Worm (Caenorhabditis elegans) whole organism, late embryonic: ENCODE measurements around the gene C29E4.11.

Source experiments
- C38D4.7 ChIP-seq: fragments of 200-800 bp; sonication (Bioruptor generic); optimal IDR thresholded peaks from 2 replicates; lab custom pipeline; 2018; ENCODE audit warnings: mild to moderate bottlenecking, missing genetic modification characterization, moderate library complexity, missing compliant biosample characterization
- K02D7.2 ChIP-seq: sonication (generic microtip); optimal IDR thresholded peaks from 2 replicates; lab custom pipeline; 2017; ENCODE audit warnings: mild to moderate bottlenecking, missing genetic modification characterization, missing compliant biosample characterization
- K09A11.1 ChIP-seq: sonication (generic microtip); optimal IDR thresholded peaks from 2 replicates; lab custom pipeline; 2017; ENCODE audit warnings: antibody characterized with exemption, mild to moderate bottlenecking, missing genetic modification characterization, missing compliant biosample characterization; ENCODE audit not compliant: insufficient read depth
- Y22D7AL.16 ChIP-seq: sonication (generic microtip); optimal IDR thresholded peaks from 2 replicates; lab custom pipeline; 2016; ENCODE audit warnings: missing genetic modification characterization, missing compliant biosample characterization
- ahr-1 ChIP-seq: sonication (generic microtip); optimal IDR thresholded peaks from 2 replicates; lab custom pipeline; 2016; ENCODE audit warnings: missing genetic modification characterization, missing compliant biosample characterization
- ceh-14 ChIP-seq: sonication (generic microtip); optimal IDR thresholded peaks from 2 replicates; lab custom pipeline; 2016; ENCODE audit warnings: missing genotype, missing genetic modification characterization, missing compliant biosample characterization
- ceh-2 ChIP-seq: sonication (generic microtip); optimal IDR thresholded peaks from 2 replicates; lab custom pipeline; 2016; ENCODE audit warnings: missing genotype, missing genetic modification characterization, missing compliant biosample characterization
- ceh-24 ChIP-seq: sonication (generic microtip); optimal IDR thresholded peaks from 2 replicates; lab custom pipeline; 2016; ENCODE audit warnings: mild to moderate bottlenecking, missing genetic modification characterization, missing compliant biosample characterization
- ceh-48 ChIP-seq: sonication (generic microtip); optimal IDR thresholded peaks from 2 replicates; lab custom pipeline; 2016; ENCODE audit warnings: missing genetic modification characterization, inconsistent platforms, missing compliant biosample characterization
- ceh-6 ChIP-seq: fragments of 200-800 bp; sonication (Bioruptor generic); optimal IDR thresholded peaks from 2 replicates; lab custom pipeline; 2018; ENCODE audit warnings: mild to moderate bottlenecking, missing genetic modification characterization, missing compliant biosample characterization
- dmd-4 ChIP-seq: sonication (generic microtip); optimal IDR thresholded peaks from 2 replicates; lab custom pipeline; 2016; ENCODE audit warnings: borderline replicate concordance, missing genetic modification characterization, missing compliant biosample characterization
- dve-1 ChIP-seq: sonication (generic microtip); optimal IDR thresholded peaks from 2 replicates; lab custom pipeline; 2017; ENCODE audit warnings: antibody characterized with exemption, mild to moderate bottlenecking, missing genetic modification characterization, missing compliant biosample characterization
- elt-2 ChIP-seq: sonication (generic microtip); optimal IDR thresholded peaks from 2 replicates; lab custom pipeline; 2016; ENCODE audit warnings: missing genetic modification reagents, missing genetic modification characterization, missing compliant biosample characterization
- fkh-10 ChIP-seq: fragments of 150-350 bp; optimal IDR thresholded peaks from 2 replicates; lab custom pipeline; 2014; ENCODE audit warnings: missing biosample characterization, missing genetic modification reagents, missing genetic modification characterization
- hlh-15 ChIP-seq: sonication (generic microtip); optimal IDR thresholded peaks from 2 replicates; lab custom pipeline; 2016; ENCODE audit warnings: missing genetic modification characterization, missing compliant biosample characterization
- hlh-6 ChIP-seq: sonication (generic microtip); optimal IDR thresholded peaks from 2 replicates; lab custom pipeline; 2016; ENCODE audit warnings: missing genotype, missing genetic modification characterization, missing compliant biosample characterization
- hlh-8 ChIP-seq: sonication (generic microtip); optimal IDR thresholded peaks from 2 replicates; lab custom pipeline; 2016; ENCODE audit warnings: missing genotype, missing genetic modification characterization, missing compliant biosample characterization
- lin-11 ChIP-seq: fragments of 200-800 bp; sonication (Bioruptor generic); optimal IDR thresholded peaks from 2 replicates; lab custom pipeline; 2018; ENCODE audit warnings: mild to moderate bottlenecking, missing genetic modification characterization, missing compliant biosample characterization
- madf-2 ChIP-seq: sonication (generic microtip); optimal IDR thresholded peaks from 2 replicates; lab custom pipeline; 2017; ENCODE audit warnings: missing genetic modification characterization, missing compliant biosample characterization
- nfya-1 ChIP-seq: sonication (generic microtip); optimal IDR thresholded peaks from 2 replicates; lab custom pipeline; 2017; ENCODE audit warnings: missing genetic modification characterization, mild to moderate bottlenecking, missing compliant biosample characterization, antibody characterized with exemption, moderate library complexity
- pqm-1 ChIP-seq: sonication (generic microtip); optimal IDR thresholded peaks from 2 replicates; lab custom pipeline; 2016; ENCODE audit warnings: missing genetic modification characterization, missing compliant biosample characterization
- pros-1 ChIP-seq: fragments of 150-350 bp; optimal IDR thresholded peaks from 2 replicates; lab custom pipeline; 2014; ENCODE audit warnings: missing biosample characterization, missing genetic modification reagents, missing genetic modification characterization
- ref-2 ChIP-seq: sonication (generic microtip); optimal IDR thresholded peaks from 2 replicates; lab custom pipeline; 2016; ENCODE audit warnings: missing genetic modification characterization, missing compliant biosample characterization
- rnt-1 ChIP-seq: sonication (generic microtip); optimal IDR thresholded peaks from 2 replicates; lab custom pipeline; 2016; ENCODE audit warnings: missing genetic modification characterization, missing compliant biosample characterization
- sox-2 ChIP-seq: fragments of 200-800 bp; sonication (Bioruptor generic); IDR thresholded peaks from 2 replicates; pipeline ENCODE4 v1.3.6; 2022; ENCODE audit warnings: missing genetic modification reagents, missing genetic modification characterization, missing compliant biosample characterization
- ttx-3 ChIP-seq: sonication (generic microtip); optimal IDR thresholded peaks from 2 replicates; lab custom pipeline; 2016; ENCODE audit warnings: missing genetic modification reagents, missing genetic modification characterization, missing compliant biosample characterization
- unc-55 ChIP-seq: sonication (generic microtip); optimal IDR thresholded peaks from 2 replicates; lab custom pipeline; 2017; ENCODE audit warnings: missing biosample characterization, missing genetic modification reagents, missing genetic modification characterization
- unc-86 ChIP-seq: sonication (generic microtip); optimal IDR thresholded peaks from 2 replicates; lab custom pipeline; 2016; ENCODE audit warnings: missing genetic modification characterization, missing compliant biosample characterization
- zip-5 ChIP-seq: sonication (generic microtip); optimal IDR thresholded peaks from 2 replicates; lab custom pipeline; 2016; ENCODE audit warnings: missing genetic modification characterization, missing compliant biosample characterization

Gene C29E4.11

DNA sequence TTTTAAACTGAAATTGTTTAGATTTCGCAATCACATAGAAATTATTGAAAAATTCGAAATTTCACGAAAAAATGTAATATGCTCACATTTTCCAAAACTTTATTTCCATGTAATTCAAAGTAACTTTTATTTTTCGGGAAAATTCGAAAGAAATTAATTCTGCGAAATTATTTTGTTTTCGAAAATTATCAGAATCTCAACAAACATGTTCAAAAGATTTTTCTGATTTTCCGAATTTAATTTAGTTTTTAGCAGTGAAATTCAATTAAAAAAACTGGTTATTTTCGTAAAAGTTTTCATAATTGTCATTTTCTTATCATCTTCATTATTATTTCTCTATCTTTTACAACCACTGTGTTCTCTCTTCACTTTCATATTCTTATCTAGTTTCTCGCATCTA lies 24.7 kb downstream of the C29E4.11 start, which contains the start of gene ran-2:
TSS of gene ran-2 (plus strand) at position 301 of the 400 bp plus-strand sequence.
- TF ChIP-seq hlh-15 (tag; lab: Kevin White, UChicago) (no peak), ceh-6 (GFP tag; lab: Kevin White, UChicago) (no peak), lin-11 (tag; lab: Kevin White, UChicago) (no peak), K02D7.2 (tag; lab: Kevin White, UChicago) (no peak), unc-86 (no peak), ahr-1 (no peak), dmd-4 (no peak), unc-55 (GFP tag; lab: Kevin White, UChicago) (no peak)

DNA sequence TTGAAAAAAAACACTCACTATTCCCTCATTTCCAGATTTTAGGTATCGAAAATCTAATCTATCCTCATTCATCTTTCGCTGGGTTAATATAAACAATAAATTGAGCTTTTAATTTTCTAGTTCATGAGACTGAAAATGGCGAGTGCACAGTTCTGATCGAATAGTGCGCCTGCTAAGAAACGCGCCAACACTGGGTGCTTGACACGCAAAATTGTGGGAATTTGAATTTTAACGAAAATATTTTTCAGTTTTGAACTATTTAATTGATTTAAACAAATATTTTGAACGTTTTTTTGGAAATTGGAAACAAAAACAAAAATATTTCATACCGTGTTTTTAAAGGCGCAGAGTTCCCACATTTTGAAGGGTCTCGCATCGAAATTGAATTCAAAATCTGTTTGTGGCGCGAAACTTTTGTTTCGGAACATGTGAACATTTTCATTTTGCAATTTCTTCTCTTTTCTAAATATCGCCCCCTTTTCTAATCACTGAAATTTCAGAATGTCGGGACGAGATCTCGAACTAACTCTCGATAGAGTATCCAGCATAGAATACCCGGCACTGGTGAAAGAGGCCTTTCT lies 29.3 kb downstream of the C29E4.11 start, which contains the start of the genes C29E4.13 and npp-15:
TSS of gene C29E4.13 (minus strand) at position 169 of the 581 bp plus-strand sequence.
TSS of gene npp-15 (plus strand) at position 495 of the 581 bp plus-strand sequence.
- TF ChIP-seq ref-2 (tag; lab: Kevin White, UChicago) (no peak), nfya-1 (tag; lab: Kevin White, UChicago) (peak; percentile 20)

DNA sequence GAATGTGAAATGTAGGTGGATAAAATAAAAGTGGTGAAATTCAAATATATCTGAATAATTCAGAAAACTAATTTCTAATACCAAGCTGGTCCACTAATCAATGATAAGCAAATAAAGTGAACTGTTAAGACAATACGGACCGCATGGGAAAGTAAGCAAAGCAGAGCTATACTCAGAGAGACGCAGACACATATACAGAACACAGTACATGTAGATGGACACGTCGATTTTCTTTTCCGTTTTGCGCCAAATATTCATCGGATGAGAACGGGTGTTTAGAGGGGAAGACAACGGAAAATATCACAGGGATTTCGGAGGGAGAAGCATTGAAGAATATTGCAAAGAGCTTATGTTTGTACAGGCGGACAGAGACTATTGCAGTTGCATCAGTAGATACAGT lies 31.9 kb downstream of the C29E4.11 start:
- TF ChIP-seq sox-2 (GFP tag; lab: Robert Waterston, UW) (no peak), ceh-2 (peak; percentile 11)

DNA sequence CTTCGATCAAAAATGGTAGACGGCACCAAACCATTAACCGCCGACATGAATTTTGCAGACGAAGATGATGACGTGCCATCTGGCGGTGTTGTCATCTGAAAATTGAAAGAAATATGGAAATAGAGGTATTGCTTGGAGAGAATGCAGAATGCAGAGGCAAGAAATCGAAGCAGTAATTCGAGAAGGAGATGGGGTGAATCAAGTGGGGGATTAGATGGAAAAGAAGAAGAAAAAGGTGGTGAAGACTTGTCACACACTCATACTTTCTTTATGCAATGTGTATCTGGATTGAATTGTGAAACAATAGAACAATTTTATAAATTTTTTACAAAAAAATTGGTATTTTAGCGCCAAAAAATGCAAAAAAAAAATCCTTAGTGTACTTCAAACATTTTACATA lies 33.1 kb downstream of the C29E4.11 start, which contains the start of gene tag-250:
TSS of gene tag-250 (minus strand) at position 101 of the 400 bp plus-strand sequence.
- TF ChIP-seq ceh-24 (no peak), elt-2 (no peak), ceh-48 (tag; lab: Kevin White, UChicago) (no peak), Y22D7AL.16 (tag; lab: Kevin White, UChicago) (no peak)
- TF ChIP-seq, all 69 proteins: peak for 0

DNA sequence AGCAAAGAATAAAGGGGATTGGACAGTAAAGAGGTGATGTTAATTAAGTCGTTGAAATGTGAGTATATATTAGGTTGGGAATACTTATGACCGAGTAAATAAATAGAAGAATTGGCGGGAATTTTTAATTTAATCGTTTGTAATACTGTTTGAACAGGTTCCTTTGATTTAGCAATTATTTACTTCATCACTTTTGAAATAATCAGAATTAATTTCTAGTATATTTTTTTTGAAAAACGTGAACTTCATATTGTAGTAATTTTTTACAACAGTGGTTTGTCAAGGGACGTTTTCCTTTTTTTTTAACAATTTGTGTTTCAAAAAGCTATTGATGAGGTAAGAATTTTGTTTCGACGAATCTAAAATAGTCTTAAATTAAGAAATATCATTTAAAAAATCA lies 35.7 kb downstream of the C29E4.11 start, which contains the start of gene C29E4.17:
TSS of gene C29E4.17 (plus strand) at position 301 of the 400 bp plus-strand sequence.
- TF ChIP-seq ceh-24 (no peak), unc-55 (GFP tag; lab: Kevin White, UChicago) (no peak), pros-1 (no peak), nfya-1 (tag; lab: Kevin White, UChicago) (no peak)

DNA sequence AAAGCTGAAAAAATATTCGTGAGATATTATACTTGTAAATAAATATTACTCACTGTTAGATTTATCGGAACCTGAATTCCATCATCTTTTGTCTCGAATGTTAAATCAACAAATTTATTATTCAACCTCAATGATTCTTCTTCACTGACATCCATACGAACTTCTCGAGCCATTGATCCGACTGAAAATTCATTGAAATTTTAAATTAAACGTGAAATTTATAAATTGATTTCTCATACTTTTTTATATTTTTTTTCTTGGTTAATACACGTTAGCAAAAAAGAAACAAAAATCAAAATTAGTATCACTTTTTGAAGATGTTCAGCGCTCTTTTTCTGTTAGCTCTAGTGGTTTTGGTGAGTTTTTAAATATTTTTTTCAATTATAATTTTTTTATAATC lies 38.1 kb downstream of the C29E4.11 start, which contains the start of gene C29E4.14:
TSS of gene C29E4.14 (plus strand) at position 301 of the 400 bp plus-strand sequence.
- no peak for TF ChIP-seq elt-2
- no peak for TF ChIP-seq rnt-1 (tag; lab: Kevin White, UChicago)
- TF ChIP-seq dve-1 (tag; lab: Kevin White, UChicago) = no peak
- no peak for TF ChIP-seq C38D4.7
- no peak for TF ChIP-seq zip-5 (tag; lab: Kevin White, UChicago)
- no peak for TF ChIP-seq ceh-2
- no peak for TF ChIP-seq fkh-10 (GFP tag; lab: Kevin White, UChicago)
- TF ChIP-seq madf-2 (tag; lab: Kevin White, UChicago) = no peak
- no peak for TF ChIP-seq lin-11 (tag; lab: Kevin White, UChicago)
- TF ChIP-seq unc-86 = no peak
- TF ChIP-seq pqm-1 = no peak
- TF ChIP-seq hlh-8 = no peak
- TF ChIP-seq, all 69 proteins: peak for 0

DNA sequence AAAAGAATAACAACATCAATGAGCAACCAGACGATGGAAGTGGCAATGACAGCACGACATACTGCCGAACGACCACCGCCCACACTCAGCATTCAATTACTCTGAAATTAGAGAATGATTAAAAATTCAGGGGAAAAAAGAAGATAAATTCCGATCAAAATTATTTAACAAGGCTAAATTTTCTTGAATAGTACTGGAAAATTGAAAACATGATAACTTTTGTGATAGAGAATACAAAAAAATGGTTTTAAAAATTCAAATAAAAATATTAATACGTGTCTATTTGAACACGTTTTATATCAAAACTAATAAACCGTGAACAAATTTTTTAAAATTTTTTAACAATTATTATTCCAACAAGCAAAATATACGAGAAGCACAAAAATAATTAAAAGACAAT lies 40.2 kb downstream of the C29E4.11 start, which contains the start of gene gly-3:
TSS of gene gly-3 (minus strand) at position 101 of the 400 bp plus-strand sequence.
- TF ChIP-seq ceh-48 (tag; lab: Kevin White, UChicago) (no peak), zip-5 (tag; lab: Kevin White, UChicago) (no peak), K09A11.1 (tag; lab: Kevin White, UChicago) (no peak), hlh-6 (tag; lab: Kevin White, UChicago) (no peak), unc-55 (GFP tag; lab: Kevin White, UChicago) (no peak), ceh-24 (no peak), fkh-10 (GFP tag; lab: Kevin White, UChicago) (no peak), ttx-3 (tag; lab: Kevin White, UChicago) (no peak), ceh-14 (tag; lab: Kevin White, UChicago) (no peak)
